Worm (Caenorhabditis elegans): ENCODE measurements around the gene F39F10.2.

F39F10.2 gene

ce11 chrX:16942316-16942715, 47.6 kb downstream of the F39F10.2 start:
- TF ChIP-seq mml-1 (tag; optimal IDR thresholded peaks at IDR 0.05) (no peak), ama-1 (optimal IDR thresholded peaks at IDR 0.05) (peak; percentile 33)

ce11 chrX:16943934-16944914, 49.5 kb downstream of the F39F10.2 start:
- TF ChIP-seq nhr-43 (tag; optimal IDR thresholded peaks at IDR 0.05; ENCODE audit: poor library complexity, severe bottlenecking) (no peak), ceh-16 (tag; optimal IDR thresholded peaks at IDR 0.05) (no peak), nhr-12 (tag; optimal IDR thresholded peaks at IDR 0.05) (no peak), ZK546.5 (tag; optimal IDR thresholded peaks at IDR 0.05) (no peak), aly-2 (tag; optimal IDR thresholded peaks at IDR 0.05) (no peak), nhr-67 (tag; optimal IDR thresholded peaks at IDR 0.05) (no peak), jun-1 (tag; optimal IDR thresholded peaks at IDR 0.05) (no peak), lin-39 (tag; optimal IDR thresholded peaks at IDR 0.05) (peak; percentile 69), ztf-11 (tag; optimal IDR thresholded peaks at IDR 0.05) (no peak), fkh-2 (tag; optimal IDR thresholded peaks at IDR 0.05) (no peak), lin-15B (tag; optimal IDR thresholded peaks at IDR 0.05) (no peak), ama-1 (optimal IDR thresholded peaks at IDR 0.05) (peak; percentile 96), snpc-4 (tag; optimal IDR thresholded peaks at IDR 0.05) (no peak), unc-62 (GFP tag; optimal IDR thresholded peaks at IDR 0.05) (no peak), egl-5 (tag; optimal IDR thresholded peaks at IDR 0.05) (no peak), elt-3 (tag; optimal IDR thresholded peaks at IDR 0.05) (no peak), nhr-77 (tag; optimal IDR thresholded peaks at IDR 0.05) (no peak), nhr-28 (tag; optimal IDR thresholded peaks at IDR 0.05) (no peak), pha-4 (tag; optimal IDR thresholded peaks at IDR 0.05) (peak; percentile 42), unc-39 (tag; optimal IDR thresholded peaks at IDR 0.05) (no peak), R02D3.7 (tag; optimal IDR thresholded peaks at IDR 0.05) (no peak), mdl-1 (tag; optimal IDR thresholded peaks at IDR 0.05) (no peak), elt-2 (tag; optimal IDR thresholded peaks at IDR 0.05) (no peak), nhr-25 (tag; optimal IDR thresholded peaks at IDR 0.05) (no peak)

Measured in whole organism, L3 larva.